Worm (Caenorhabditis elegans) whole organism, L4 larva: Measurements from ENCODE around the gene gcy-31.

Experiments used
- F37D6.2 ChIP-seq: sonication (generic microtip); optimal IDR thresholded peaks from 2 replicates; lab custom pipeline; 2016; ENCODE audit warnings: mild to moderate bottlenecking, missing genetic modification characterization, missing compliant biosample characterization
- F44E2.7 ChIP-seq: fragments of 200-800 bp; sonication (Bioruptor generic); IDR thresholded peaks from 2 replicates; pipeline ENCODE4 v2.1.2; 2022; ENCODE audit warnings: missing genetic modification characterization, missing compliant biosample characterization
- F49E8.2 ChIP-seq: sonication (generic microtip); optimal IDR thresholded peaks from 2 replicates; lab custom pipeline; 2016; ENCODE audit warnings: missing compliant biosample characterization, mild to moderate bottlenecking, missing genetic modification characterization, borderline replicate concordance
- R02D3.7 ChIP-seq: fragments of 150-350 bp; sonication (generic microtip); optimal IDR thresholded peaks from 3 replicates; lab custom pipeline; 2014; ENCODE audit warnings: missing biosample characterization, missing genetic modification characterization
- T20F7.1 ChIP-seq: fragments of 200-800 bp; sonication (Bioruptor generic); optimal IDR thresholded peaks from 2 replicates; lab custom pipeline; 2018; ENCODE audit warnings: mild to moderate bottlenecking, missing genetic modification characterization, missing compliant biosample characterization
- T26A8.4 ChIP-seq: fragments of 200-800 bp; sonication (Bioruptor generic); IDR thresholded peaks from 2 replicates; pipeline ENCODE4 v1.3.6; 2022; ENCODE audit warnings: missing genetic modification characterization, missing compliant biosample characterization
- Y105C5A.15 ChIP-seq: fragments of 200-800 bp; sonication (Bioruptor generic); IDR thresholded peaks from 2 replicates; pipeline ENCODE4 v1.3.6; 2022; ENCODE audit warnings: missing genetic modification characterization, missing compliant biosample characterization
- Y48G9A.11 ChIP-seq: fragments of 200-800 bp; sonication (Bioruptor generic); IDR thresholded peaks from 2 replicates; pipeline ENCODE4 v1.3.6; 2022; ENCODE audit warnings: missing genetic modification reagents, missing genetic modification characterization, missing compliant biosample characterization
- Y5F2A.4 ChIP-seq: fragments of 200-800 bp; sonication (Bioruptor generic); optimal IDR thresholded peaks from 2 replicates; lab custom pipeline; 2018; ENCODE audit warnings: mild to moderate bottlenecking, missing genetic modification characterization, missing compliant biosample characterization
- ZK546.5 ChIP-seq, 2 experiments: sonication (generic microtip); optimal IDR thresholded peaks; 2 replicates each; lab custom pipeline; 2017; ENCODE audit warnings: missing biosample characterization in 2 of 2, missing genetic modification characterization in 2 of 2
- aha-1 ChIP-seq: fragments of 150-350 bp; peaks from one replicate; lab custom pipeline; 2014; ENCODE audit warnings: missing biosample characterization, missing genetic modification characterization
- attf-4 ChIP-seq: sonication (generic microtip); optimal IDR thresholded peaks from 3 replicates; lab custom pipeline; 2017; ENCODE audit warnings: missing biosample characterization, missing genetic modification characterization
- ceh-20 ChIP-seq: fragments of 200-800 bp; sonication (Bioruptor generic); IDR thresholded peaks from 2 replicates; pipeline ENCODE4 v1.3.6; 2022; ENCODE audit warnings: missing genetic modification reagents, missing genetic modification characterization, missing compliant biosample characterization
- ceh-28 ChIP-seq: fragments of 150-350 bp; optimal IDR thresholded peaks from 2 replicates; lab custom pipeline; 2014; ENCODE audit warnings: missing biosample characterization, missing genetic modification reagents, missing genetic modification characterization
- ceh-62 ChIP-seq: sonication (generic microtip); optimal IDR thresholded peaks from 2 replicates; lab custom pipeline; 2017; ENCODE audit warnings: missing biosample characterization, missing genetic modification characterization
- ces-1 ChIP-seq: fragments of 150-350 bp; sonication (generic microtip); optimal IDR thresholded peaks from 4 replicates; lab custom pipeline; 2014; ENCODE audit warnings: missing biosample characterization, missing genetic modification reagents, missing genetic modification characterization
- cey-2 ChIP-seq: sonication (generic microtip); optimal IDR thresholded peaks from 3 replicates; lab custom pipeline; 2017; ENCODE audit warnings: missing genetic modification characterization, mild to moderate bottlenecking, missing compliant biosample characterization, antibody characterized with exemption, borderline replicate concordance; ENCODE audit not compliant: insufficient read depth
- daf-16 ChIP-seq, 3 experiments: sonication (generic microtip); optimal IDR thresholded peaks; 2 replicates each; lab custom pipeline; 2016 to 2017; ENCODE audit warnings: missing genetic modification characterization in 3 of 3, missing genetic modification reagents in 3 of 3, mild to moderate bottlenecking in 2 of 3, missing compliant biosample characterization in 2 of 3, missing biosample characterization in 1 of 3, moderate library complexity in 1 of 3
- daf-19 ChIP-seq: fragments of 200-800 bp; sonication (Bioruptor generic); conservative IDR thresholded peaks from 2 replicates; pipeline ENCODE4 v1.3.6; 2022; ENCODE audit warnings: missing genetic modification characterization, missing compliant biosample characterization
- dmd-6 ChIP-seq: fragments of 200-800 bp; sonication (Bioruptor generic); IDR thresholded peaks from 2 replicates; pipeline ENCODE4 v1.3.6; 2022; ENCODE audit warnings: missing genetic modification reagents, missing genetic modification characterization, missing compliant biosample characterization
- dpl-1 ChIP-seq: fragments of 150-350 bp; optimal IDR thresholded peaks from 2 replicates; lab custom pipeline; 2014; ENCODE audit warnings: missing biosample characterization, missing genetic modification reagents, missing genetic modification characterization
- duxl-1 ChIP-seq: sonication (generic microtip); optimal IDR thresholded peaks from 2 replicates; lab custom pipeline; 2016; ENCODE audit warnings: mild to moderate bottlenecking, missing genetic modification characterization, moderate library complexity, missing compliant biosample characterization; ENCODE audit not compliant: poor library complexity
- dve-1 ChIP-seq: sonication (generic microtip); optimal IDR thresholded peaks from 2 replicates; lab custom pipeline; 2017; ENCODE audit warnings: antibody characterized with exemption, mild to moderate bottlenecking, missing genetic modification characterization, missing compliant biosample characterization; ENCODE audit not compliant: insufficient read depth
- egl-27 ChIP-seq: sonication (generic microtip); optimal IDR thresholded peaks from 3 replicates; lab custom pipeline; 2017; ENCODE audit warnings: missing biosample characterization, missing genetic modification reagents, missing genetic modification characterization
- fkh-10 ChIP-seq: fragments of 150-350 bp; optimal IDR thresholded peaks from 2 replicates; lab custom pipeline; 2014; ENCODE audit warnings: missing biosample characterization, missing genetic modification reagents, missing genetic modification characterization
- fos-1 ChIP-seq: fragments of 150-350 bp; optimal IDR thresholded peaks from 2 replicates; lab custom pipeline; 2014; ENCODE audit warnings: missing biosample characterization, missing genetic modification characterization
- hlh-11 ChIP-seq: fragments of 200-800 bp; sonication (Bioruptor generic); optimal IDR thresholded peaks from 2 replicates; lab custom pipeline; 2018; ENCODE audit warnings: mild to moderate bottlenecking, missing genetic modification characterization, missing compliant biosample characterization
- hlh-30 ChIP-seq: sonication (generic microtip); optimal IDR thresholded peaks from 2 replicates; lab custom pipeline; 2017; ENCODE audit warnings: antibody characterized with exemption, mild to moderate bottlenecking, missing genetic modification characterization, missing compliant biosample characterization; ENCODE audit not compliant: insufficient read depth
- jun-1 ChIP-seq: fragments of 150-350 bp; optimal IDR thresholded peaks from 2 replicates; lab custom pipeline; 2014; ENCODE audit warnings: missing biosample characterization, missing genetic modification reagents, missing genetic modification characterization
- lim-7 ChIP-seq: fragments of 200-800 bp; sonication (Bioruptor generic); IDR thresholded peaks from 2 replicates; pipeline ENCODE4 v1.3.6; 2022; ENCODE audit warnings: missing genetic modification characterization, missing compliant biosample characterization
- lin-15B ChIP-seq: fragments of 150-350 bp; sonication (generic microtip); optimal IDR thresholded peaks from 3 replicates; lab custom pipeline; 2014; ENCODE audit warnings: missing biosample characterization, missing genetic modification characterization
- lin-38 ChIP-seq: fragments of 200-800 bp; sonication (Bioruptor generic); IDR thresholded peaks from 2 replicates; pipeline ENCODE4 v1.3.6; 2022; ENCODE audit warnings: missing genetic modification reagents, missing genetic modification characterization, missing compliant biosample characterization
- lsy-2 ChIP-seq, 2 experiments: fragments of 150-350 bp in 1 of 2; sonication (generic microtip) in 1 of 2; optimal IDR thresholded peaks; 2 replicates each; lab custom pipeline; 2014 to 2017; ENCODE audit warnings: missing biosample characterization in 2 of 2, missing genetic modification characterization in 2 of 2
- madf-5 ChIP-seq, 2 experiments: fragments of 200-800 bp; sonication (Bioruptor generic); IDR thresholded peaks; 2 replicates each; pipeline ENCODE4 v1.3.6; 2022; ENCODE audit warnings: missing compliant biosample characterization in 2 of 2, missing genetic modification characterization in 2 of 2
- madf-9 ChIP-seq: fragments of 200-800 bp; sonication (Bioruptor generic); conservative IDR thresholded peaks from 2 replicates; pipeline ENCODE4 v1.3.6; 2022; ENCODE audit warnings: missing genetic modification reagents, missing genetic modification characterization, missing compliant biosample characterization
- nhr-10 ChIP-seq: fragments of 150-350 bp; optimal IDR thresholded peaks from 2 replicates; lab custom pipeline; 2014; ENCODE audit warnings: missing biosample characterization, missing genetic modification characterization
- nhr-111 ChIP-seq: fragments of 200-800 bp; sonication (Bioruptor generic); optimal IDR thresholded peaks from 2 replicates; lab custom pipeline; 2018; ENCODE audit warnings: mild to moderate bottlenecking, missing genetic modification characterization, missing compliant biosample characterization
- nhr-237 ChIP-seq: sonication (generic microtip); optimal IDR thresholded peaks from 2 replicates; lab custom pipeline; 2017; ENCODE audit warnings: missing biosample characterization, missing genetic modification characterization
- nhr-28 ChIP-seq: fragments of 150-350 bp; optimal IDR thresholded peaks from 2 replicates; lab custom pipeline; 2014; ENCODE audit warnings: missing biosample characterization, missing genetic modification characterization
- nhr-48 ChIP-seq: sonication (generic microtip); optimal IDR thresholded peaks from 2 replicates; lab custom pipeline; 2016; ENCODE audit warnings: mild to moderate bottlenecking, missing genetic modification characterization, missing compliant biosample characterization
- php-3 ChIP-seq: fragments of 200-800 bp; sonication (Bioruptor generic); IDR thresholded peaks from 2 replicates; pipeline ENCODE4 v1.3.6; 2022; ENCODE audit warnings: missing genetic modification reagents, missing genetic modification characterization, missing compliant biosample characterization
- spr-1 ChIP-seq: sonication (generic microtip); optimal IDR thresholded peaks from 2 replicates; lab custom pipeline; 2016; ENCODE audit warnings: mild to moderate bottlenecking, missing genetic modification characterization, missing compliant biosample characterization
- tra-1 ChIP-seq: fragments of 200-800 bp; sonication (Bioruptor generic); IDR thresholded peaks from 2 replicates; pipeline ENCODE4 v1.3.6; 2022; ENCODE audit warnings: missing genetic modification reagents, missing genetic modification characterization, missing compliant biosample characterization
- unc-130 ChIP-seq: sonication (generic microtip); optimal IDR thresholded peaks from 2 replicates; lab custom pipeline; 2016; ENCODE audit warnings: missing genetic modification reagents, missing genetic modification characterization, missing compliant biosample characterization
- unc-62 ChIP-seq, 3 experiments: fragments of 150-350 bp in 1 of 3; sonication (generic microtip); optimal IDR thresholded peaks in 2 of 3; peaks in 1 of 3; 1 replicate in 1 of 3; 2 replicates in 2 of 3; lab custom pipeline; 2014 to 2017; ENCODE audit warnings: missing biosample characterization in 3 of 3, missing genetic modification characterization in 3 of 3, missing genetic modification reagents in 3 of 3, missing genotype in 1 of 3
- zfp-3 ChIP-seq: fragments of 200-800 bp; sonication (Bioruptor generic); conservative IDR thresholded peaks from 2 replicates; pipeline ENCODE4 v1.3.6; 2022; ENCODE audit warnings: missing genetic modification reagents, missing genetic modification characterization, missing compliant biosample characterization
- zip-11 ChIP-seq: fragments of 200-800 bp; sonication (Bioruptor generic); IDR thresholded peaks from 2 replicates; pipeline ENCODE4 v1.3.6; 2022; ENCODE audit warnings: missing genetic modification characterization, missing compliant biosample characterization
- ztf-7 ChIP-seq: fragments of 150-350 bp; optimal IDR thresholded peaks from 2 replicates; lab custom pipeline; 2014; ENCODE audit warnings: missing biosample characterization, missing genetic modification characterization

gcy-31 gene

DNA sequence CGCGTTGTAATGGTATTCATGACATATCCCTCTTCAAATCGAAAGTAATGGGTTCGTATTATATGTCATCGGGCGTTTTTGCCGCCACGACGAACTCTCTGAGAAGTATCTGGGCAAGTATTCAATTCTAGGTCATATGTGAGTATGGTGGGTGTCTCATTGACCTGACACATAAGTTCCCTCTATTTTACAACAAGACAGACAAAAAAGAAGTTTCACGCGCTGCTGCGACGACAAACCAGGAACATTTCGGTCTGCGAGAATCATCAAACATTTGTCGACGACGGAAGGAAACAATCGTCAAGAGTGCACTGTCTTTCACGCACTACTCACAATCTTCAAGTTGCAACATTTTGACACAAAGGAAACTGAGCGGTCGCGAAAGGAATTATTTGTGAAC is 2.0 kb downstream of the gcy-31 start:
- no peak for TF ChIP-seq jun-1 (tag; lab: Kevin White, UChicago)
- TF ChIP-seq dmd-6 (GFP tag; lab: Robert Waterston, UW), result peak; percentile 32
- no peak for TF ChIP-seq F49E8.2 (tag; lab: Kevin White, UChicago)
- no peak for TF ChIP-seq ces-1 (GFP tag; lab: Kevin White, UChicago)
- TF ChIP-seq Y48G9A.11 (GFP tag; lab: Robert Waterston, UW), result no peak
- TF ChIP-seq hlh-30 (tag; lab: Kevin White, UChicago), result peak; percentile 6
- TF ChIP-seq tra-1 (GFP tag; lab: Robert Waterston, UW), result no peak
- no peak for TF ChIP-seq duxl-1
- TF ChIP-seq ceh-62 (tag; lab: Kevin White, UChicago), result no peak
- no peak for TF ChIP-seq spr-1 (tag; lab: Kevin White, UChicago)
- no peak for TF ChIP-seq dve-1 (tag; lab: Kevin White, UChicago)
- no peak for TF ChIP-seq lim-7
- TF ChIP-seq unc-62 (GFP tag; optimal IDR thresholded peaks at IDR 0.05 in 1 of 2; lab: Kevin White, UChicago), result peak in 1 of 2 experiments; percentile 92
- TF ChIP-seq unc-62 (tag; optimal IDR thresholded peaks at IDR 0.05; lab: Kevin White, UChicago), result no peak
- TF ChIP-seq cey-2 (tag; lab: Kevin White, UChicago), result no peak
- TF ChIP-seq nhr-28 (tag; lab: Kevin White, UChicago), result peak; percentile 2

ce11 chrX:2422123-2422522 is 5.2 kb downstream of the gcy-31 start:
- TF ChIP-seq ztf-7 (tag; lab: Kevin White, UChicago), result no peak
- TF ChIP-seq nhr-111, result no peak
- peak; percentile 96 for TF ChIP-seq dmd-6 (GFP tag; lab: Robert Waterston, UW)
- TF ChIP-seq attf-4 (tag; lab: Kevin White, UChicago), result no peak
- TF ChIP-seq F37D6.2 (tag; lab: Kevin White, UChicago), result no peak
- TF ChIP-seq daf-16 (GFP tag; optimal IDR thresholded peaks at IDR 0.05; lab: Kevin White, UChicago), result peak in 1 of 2 experiments; percentile 38
- no peak for TF ChIP-seq daf-16 (tag; optimal IDR thresholded peaks at IDR 0.05; lab: Kevin White, UChicago)
- TF ChIP-seq madf-9 (GFP tag; lab: Robert Waterston, UW), result no peak
- no peak for TF ChIP-seq lin-38
- TF ChIP-seq aha-1 (tag; lab: Kevin White, UChicago), result peak; percentile 16
- peak; percentile 60 for TF ChIP-seq hlh-11 (tag; lab: Kevin White, UChicago)
- TF ChIP-seq nhr-48, result peak; percentile 60
- no peak for TF ChIP-seq Y48G9A.11 (GFP tag; lab: Robert Waterston, UW)
- TF ChIP-seq spr-1 (tag; lab: Kevin White, UChicago), result no peak
- no peak for TF ChIP-seq dpl-1 (GFP tag; lab: Kevin White, UChicago)
- TF ChIP-seq T26A8.4 (GFP tag; lab: Robert Waterston, UW), result no peak
- no peak for TF ChIP-seq fos-1 (tag; lab: Kevin White, UChicago)
- TF ChIP-seq ZK546.5 (tag; optimal IDR thresholded peaks at IDR 0.05; lab: Kevin White, UChicago), result no peak
- no peak for TF ChIP-seq ceh-28 (tag; lab: Kevin White, UChicago)
- TF ChIP-seq zfp-3 (GFP tag; lab: Robert Waterston, UW), result no peak
- no peak for TF ChIP-seq duxl-1
- TF ChIP-seq tra-1 (GFP tag; lab: Robert Waterston, UW), result peak; percentile 90
- TF ChIP-seq nhr-237 (tag; lab: Kevin White, UChicago), result no peak
- no peak for TF ChIP-seq Y105C5A.15 (GFP tag; lab: Robert Waterston, UW)
- no peak for TF ChIP-seq ces-1 (GFP tag; lab: Kevin White, UChicago)
- no peak for TF ChIP-seq egl-27
- no peak for TF ChIP-seq unc-130 (GFP tag; lab: Kevin White, UChicago)
- TF ChIP-seq zip-11 (GFP tag; lab: Robert Waterston, UW), result no peak
- peak; percentile 11; the same call in 1 of the 2 replicates for TF ChIP-seq php-3 (GFP tag; lab: Robert Waterston, UW)
- TF ChIP-seq R02D3.7, result no peak
- no peak for TF ChIP-seq lin-15B (tag; lab: Kevin White, UChicago)
- TF ChIP-seq ceh-20 (GFP tag; lab: Robert Waterston, UW), result no peak
- no peak for TF ChIP-seq Y5F2A.4 (GFP tag; lab: Kevin White, UChicago)
- TF ChIP-seq T20F7.1 (GFP tag; lab: Kevin White, UChicago), result no peak
- no peak for TF ChIP-seq daf-19 (GFP tag; lab: Robert Waterston, UW)
- no peak for TF ChIP-seq madf-5 (GFP tag; IDR thresholded peaks at IDR 0.05; lab: Robert Waterston, UW)
- TF ChIP-seq F44E2.7 (GFP tag; lab: Robert Waterston, UW), result no peak
- TF ChIP-seq nhr-10 (tag; lab: Kevin White, UChicago), result no peak
- no peak for TF ChIP-seq fkh-10 (GFP tag; lab: Kevin White, UChicago)
- TF ChIP-seq lsy-2 (tag; optimal IDR thresholded peaks at IDR 0.05; lab: Kevin White, UChicago), result no peak
